Worm (Caenorhabditis elegans): ENCODE data around the gene Y37E11AL.3.

- TF ChIP-seq him-1 (tag; optimal IDR thresholded peaks at IDR 0.05) (no peak), W03F9.2 (tag; optimal IDR thresholded peaks at IDR 0.05) (no peak), dao-5 (tag; optimal IDR thresholded peaks at IDR 0.05) (no peak)
Measured at ce11 chrIV:3652784-3653383, 41.9 kb upstream of the Y37E11AL.3 start.

All from whole organism, L4/young adult.